Fruit fly (Drosophila melanogaster) whole organism, embryonic: ENCODE data around the gene Etfb.

Experiments
- Abd-B ChIP-seq: fragments of 200-800 bp; sonication (Bioruptor generic); optimal IDR thresholded peaks from 2 replicates; lab custom pipeline; 2018; ENCODE audit warnings: missing biosample characterization, mild to moderate bottlenecking, missing genetic modification characterization, moderate library complexity
- Adf1 ChIP-seq: fragments of 200-800 bp; sonication (Bioruptor generic); IDR thresholded peaks from 2 replicates; pipeline ENCODE4 v1.3.6; 2022; ENCODE audit warnings: missing biosample characterization, missing genetic modification characterization
- CG10209 ChIP-seq: fragments of 200-800 bp; sonication (Bioruptor generic); optimal IDR thresholded peaks from 3 replicates; lab custom pipeline; 2017; ENCODE audit warnings: missing biosample characterization, mild to moderate bottlenecking, missing genetic modification characterization, missing genetic modification reagents
- CG1024 ChIP-seq: fragments of 200-800 bp; sonication (Bioruptor generic); IDR thresholded peaks from 2 replicates; pipeline ENCODE4 v1.3.6; 2022; ENCODE audit warnings: missing biosample characterization, missing genetic modification characterization
- CG10565 ChIP-seq: fragments of 200-800 bp; sonication (Bioruptor generic); optimal IDR thresholded peaks from 3 replicates; lab custom pipeline; 2016; ENCODE audit warnings: missing biosample characterization, mild to moderate bottlenecking, missing genetic modification characterization
- CG10959 ChIP-seq: fragments of 200-800 bp; sonication (Bioruptor generic); IDR thresholded peaks from 2 replicates; pipeline ENCODE4 v1.3.6; 2022; ENCODE audit warnings: missing biosample characterization, missing genetic modification characterization
- CG10979 ChIP-seq: fragments of 200-800 bp; sonication (Bioruptor generic); optimal IDR thresholded peaks from 2 replicates; lab custom pipeline; 2018; ENCODE audit warnings: missing biosample characterization, mild to moderate bottlenecking, missing genetic modification characterization, moderate library complexity
- CG11247 ChIP-seq: fragments of 200-800 bp; sonication (Bioruptor generic); IDR thresholded peaks from 2 replicates; pipeline ENCODE4 v1.3.6; 2022; ENCODE audit warnings: missing biosample characterization, missing genetic modification characterization
- CG11398 ChIP-seq: fragments of 200-800 bp; sonication (Bioruptor generic); optimal IDR thresholded peaks from 2 replicates; lab custom pipeline; 2016; ENCODE audit warnings: missing biosample characterization, missing genetic modification characterization
- CG12071 ChIP-seq: fragments of 200-800 bp; sonication (Bioruptor generic); optimal IDR thresholded peaks from 3 replicates; lab custom pipeline; 2018; ENCODE audit warnings: missing biosample characterization, mild to moderate bottlenecking, missing genetic modification characterization
- CG1233 ChIP-seq: fragments of 200-800 bp; sonication (Bioruptor generic); optimal IDR thresholded peaks from 4 replicates; lab custom pipeline; 2018; ENCODE audit warnings: missing biosample characterization, mild to moderate bottlenecking, missing genetic modification characterization
- CG12659 ChIP-seq: fragments of 200-800 bp; sonication (Bioruptor generic); optimal IDR thresholded peaks from 3 replicates; lab custom pipeline; 2017; ENCODE audit warnings: mild to moderate bottlenecking, missing biosample characterization, missing genetic modification reagents, missing genetic modification characterization
- CG15514 ChIP-seq: fragments of 200-800 bp; sonication (Bioruptor generic); optimal IDR thresholded peaks from 3 replicates; lab custom pipeline; 2017; ENCODE audit warnings: missing biosample characterization, missing genetic modification characterization, mild to moderate bottlenecking, moderate library complexity, missing genetic modification reagents
- CG16813 ChIP-seq: fragments of 200-800 bp; sonication (Bioruptor generic); IDR thresholded peaks from 3 replicates; pipeline ENCODE4 v1.3.6; 2022; ENCODE audit warnings: missing biosample characterization, missing genetic modification characterization; ENCODE audit not compliant: partially characterized antibody
- CG2889 ChIP-seq: fragments of 200-800 bp; sonication (Bioruptor generic); IDR thresholded peaks from 3 replicates; pipeline ENCODE4 v1.3.6; 2022; ENCODE audit warnings: missing biosample characterization, missing genetic modification characterization
- CG33213 ChIP-seq: fragments of 200-800 bp; sonication (Bioruptor generic); optimal IDR thresholded peaks from 3 replicates; lab custom pipeline; 2016; ENCODE audit warnings: missing biosample characterization, missing genetic modification characterization
- CG3407 ChIP-seq: fragments of 200-800 bp; sonication (Bioruptor generic); optimal IDR thresholded peaks from 2 replicates; lab custom pipeline; 2018; ENCODE audit warnings: missing biosample characterization, mild to moderate bottlenecking, missing genetic modification characterization
- CG34422 ChIP-seq: fragments of 200-800 bp; sonication (Bioruptor generic); IDR thresholded peaks from 3 replicates; pipeline ENCODE4 v1.3.6; 2022; ENCODE audit warnings: missing biosample characterization, missing genetic modification characterization
- CG4360 ChIP-seq: fragments of 200-800 bp; sonication (Bioruptor generic); IDR thresholded peaks from 2 replicates; pipeline ENCODE4 v1.3.6; 2022; ENCODE audit warnings: missing biosample characterization, missing genetic modification characterization
- CG4854 ChIP-seq: fragments of 200-800 bp; sonication (Bioruptor generic); optimal IDR thresholded peaks from 2 replicates; lab custom pipeline; 2016; ENCODE audit warnings: missing biosample characterization, missing genetic modification characterization, inconsistent platforms
- CG6654 ChIP-seq: fragments of 200-800 bp; sonication (Bioruptor generic); optimal IDR thresholded peaks from 2 replicates; lab custom pipeline; 2017; ENCODE audit warnings: missing biosample characterization, mild to moderate bottlenecking, missing genetic modification characterization
- CG7357 ChIP-seq: fragments of 200-800 bp; sonication (Bioruptor generic); IDR thresholded peaks from 3 replicates; pipeline ENCODE4 v1.3.6; 2022; ENCODE audit warnings: missing biosample characterization, missing genetic modification characterization
- Dad ChIP-seq: fragments of 200-800 bp; sonication (Bioruptor generic); optimal IDR thresholded peaks from 3 replicates; lab custom pipeline; 2016; ENCODE audit warnings: missing biosample characterization, missing genetic modification characterization
- Dbx ChIP-seq: fragments of 200-800 bp; sonication (Bioruptor generic); IDR thresholded peaks from 3 replicates; pipeline ENCODE4 v1.3.6; 2022; ENCODE audit warnings: missing biosample characterization, missing genetic modification characterization
- Doc3 ChIP-seq: fragments of 200-800 bp; sonication (Bioruptor generic); IDR thresholded peaks from 3 replicates; pipeline ENCODE4 v1.3.6; 2022; ENCODE audit warnings: missing biosample characterization, missing genetic modification characterization; ENCODE audit not compliant: partially characterized antibody
- H2.0 ChIP-seq: fragments of 200-800 bp; sonication (Bioruptor generic); IDR thresholded peaks from 2 replicates; pipeline ENCODE4 v1.3.6; 2022; ENCODE audit warnings: missing biosample characterization, missing genetic modification characterization
- Hr39 ChIP-seq: fragments of >200 bp; optimal IDR thresholded peaks from 2 replicates; lab custom pipeline; 2017
- Lpt ChIP-seq: fragments of >200 bp; optimal IDR thresholded peaks from 2 replicates; lab custom pipeline; 2018; ENCODE audit warnings: missing biosample characterization, missing genetic modification characterization
- Mrtf ChIP-seq: fragments of 200-800 bp; sonication (Bioruptor generic); IDR thresholded peaks from 3 replicates; pipeline ENCODE4 v1.3.6; 2022; ENCODE audit warnings: missing biosample characterization, missing genetic modification characterization
- Pdp1 ChIP-seq, 2 experiments: fragments of 200-800 bp; sonication (Bioruptor generic); optimal IDR thresholded peaks; 3 replicates each; lab custom pipeline; 2016; ENCODE audit warnings: missing biosample characterization in 2 of 2, missing genetic modification characterization in 2 of 2, mild to moderate bottlenecking in 1 of 2, moderate library complexity in 1 of 2
- ase ChIP-seq: fragments of 200-800 bp; sonication (Bioruptor generic); IDR thresholded peaks from 3 replicates; pipeline ENCODE4 v1.3.6; 2022; ENCODE audit warnings: missing biosample characterization, missing genetic modification characterization
- az2 ChIP-seq: fragments of 200-800 bp; sonication (Bioruptor generic); optimal IDR thresholded peaks from 3 replicates; lab custom pipeline; 2016; ENCODE audit warnings: missing biosample characterization, missing genetic modification characterization
- corto ChIP-seq: fragments of 200-800 bp; sonication (Bioruptor generic); optimal IDR thresholded peaks from 2 replicates; lab custom pipeline; 2016; ENCODE audit warnings: missing biosample characterization, mild to moderate bottlenecking, missing genetic modification characterization, moderate library complexity
- crol ChIP-seq: fragments of 200-800 bp; sonication (Bioruptor generic); IDR thresholded peaks from 2 replicates; pipeline ENCODE4 v1.3.6; 2022; ENCODE audit warnings: missing biosample characterization, missing genetic modification characterization
- fd102C ChIP-seq: fragments of 200-800 bp; sonication (Bioruptor generic); optimal IDR thresholded peaks from 2 replicates; lab custom pipeline; 2018; ENCODE audit warnings: missing biosample characterization, mild to moderate bottlenecking, missing genetic modification characterization, moderate library complexity
- ind ChIP-seq: fragments of 200-800 bp; sonication (Bioruptor generic); optimal IDR thresholded peaks from 3 replicates; lab custom pipeline; 2016; ENCODE audit warnings: missing biosample characterization, missing genetic modification characterization
- inv ChIP-seq: fragments of 200-800 bp; sonication (Bioruptor generic); IDR thresholded peaks from 2 replicates; pipeline ENCODE4 v1.3.6; 2022; ENCODE audit warnings: missing biosample characterization, missing genetic modification characterization; ENCODE audit not compliant: partially characterized antibody
- lmd ChIP-seq: fragments of 200-800 bp; sonication (Bioruptor generic); IDR thresholded peaks from 2 replicates; pipeline ENCODE4 v1.3.6; 2022; ENCODE audit warnings: missing biosample characterization, missing genetic modification characterization
- nerfin-2 ChIP-seq: fragments of 200-800 bp; sonication (Bioruptor generic); IDR thresholded peaks from 2 replicates; pipeline ENCODE4 v1.3.6; 2022; ENCODE audit warnings: missing biosample characterization, missing genetic modification characterization; ENCODE audit not compliant: partially characterized antibody
- pb ChIP-seq: fragments of 200-800 bp; sonication (Bioruptor generic); optimal IDR thresholded peaks from 3 replicates; lab custom pipeline; 2016; ENCODE audit warnings: missing biosample characterization, missing genetic modification characterization
- pum ChIP-seq: fragments of 200-800 bp; sonication (Bioruptor generic); optimal IDR thresholded peaks from 2 replicates; lab custom pipeline; 2016; ENCODE audit warnings: missing biosample characterization, missing genetic modification characterization
- salm ChIP-seq: fragments of 200-800 bp; sonication (Bioruptor generic); optimal IDR thresholded peaks from 2 replicates; lab custom pipeline; 2018; ENCODE audit warnings: missing biosample characterization, mild to moderate bottlenecking, missing genetic modification characterization
- sc ChIP-seq, 3 experiments: fragments of >200 bp in 2 of 3; fragments of 200-800 bp in 1 of 3; sonication (Bioruptor generic) in 1 of 3; optimal IDR thresholded peaks; 2 replicates in 2 of 3; 3 replicates in 1 of 3; lab custom pipeline; 2017; ENCODE audit warnings: mild to moderate bottlenecking in 1 of 3, missing biosample characterization in 1 of 3, missing genetic modification characterization in 1 of 3, missing genetic modification reagents in 1 of 3
- scrt ChIP-seq: fragments of 200-800 bp; sonication (Bioruptor generic); optimal IDR thresholded peaks from 2 replicates; lab custom pipeline; 2018; ENCODE audit warnings: missing biosample characterization, mild to moderate bottlenecking, missing genetic modification characterization, moderate library complexity
- sisA ChIP-seq: fragments of 200-800 bp; sonication (Bioruptor generic); IDR thresholded peaks from 2 replicates; pipeline ENCODE4 v1.3.6; 2022; ENCODE audit warnings: missing biosample characterization, missing genetic modification characterization
- tin ChIP-seq: fragments of 200-800 bp; sonication (Bioruptor generic); optimal IDR thresholded peaks from 3 replicates; lab custom pipeline; 2016; ENCODE audit warnings: missing biosample characterization, missing genetic modification characterization
- trem ChIP-seq: fragments of 200-800 bp; optimal IDR thresholded peaks from 3 replicates; lab custom pipeline; 2019; ENCODE audit warnings: missing biosample characterization, mild to moderate bottlenecking, missing genetic modification characterization, moderate library complexity
- unc-4 ChIP-seq: fragments of 200-800 bp; sonication (Bioruptor generic); IDR thresholded peaks from 2 replicates; pipeline ENCODE4 v1.3.6; 2022; ENCODE audit warnings: missing biosample characterization, missing genetic modification characterization; ENCODE audit not compliant: partially characterized antibody
- vvl ChIP-seq: fragments of 200-800 bp; sonication (Bioruptor generic); IDR thresholded peaks from 2 replicates; pipeline ENCODE4 v1.3.6; 2022; ENCODE audit warnings: missing biosample characterization, missing genetic modification characterization
- wek ChIP-seq: fragments of 200-800 bp; sonication (Bioruptor generic); optimal IDR thresholded peaks from 3 replicates; lab custom pipeline; 2018; ENCODE audit warnings: missing biosample characterization, mild to moderate bottlenecking, missing genetic modification characterization, moderate library complexity

Gene Etfb

DNA sequence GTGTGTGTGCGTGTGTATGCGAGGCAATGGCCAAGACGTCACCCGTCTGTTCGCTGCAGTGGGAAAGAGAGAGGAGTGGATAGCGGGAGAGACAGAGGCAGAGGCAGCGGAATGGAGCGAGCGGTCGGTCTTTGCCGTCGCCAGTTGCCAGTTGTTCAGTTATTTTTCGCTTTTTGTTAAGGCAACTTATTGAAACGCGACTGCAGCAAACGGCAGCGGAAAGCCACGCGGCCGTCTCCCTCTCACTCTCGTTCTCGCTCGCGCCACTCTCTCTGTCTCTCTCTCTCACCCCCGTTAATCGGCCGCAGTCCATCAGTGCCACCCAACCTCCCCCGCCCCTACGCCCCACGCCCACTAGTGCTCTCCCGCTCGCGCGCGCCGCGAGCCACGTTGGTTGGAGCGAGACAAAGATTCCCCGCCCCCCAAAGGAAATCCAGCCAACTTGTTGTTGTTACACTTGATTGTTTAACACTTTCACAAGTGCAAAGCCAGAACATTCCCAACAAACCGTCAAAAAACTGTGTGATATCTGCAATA lies 29.9 kb downstream of the Etfb start (continued):
- TF ChIP-seq ind (GFP tag; lab: Kevin White, UChicago) (no peak), Doc3 (GFP tag; lab: Robert Waterston, UW) (0 out of 3 replicates have a peak, but pooled peaks have one; percentile 35), ase (GFP tag; lab: Robert Waterston, UW) (no peak), CG11398 (GFP tag; lab: Kevin White, UChicago) (no peak), Abd-B (GFP tag; lab: Kevin White, UChicago) (peak; percentile 4), nerfin-2 (GFP tag; lab: Robert Waterston, UW) (peak; percentile 41; the same call in 1 of the 2 replicates), CG12071 (GFP tag; lab: Kevin White, UChicago) (peak; percentile 40), Pdp1 (GFP tag; optimal IDR thresholded peaks at IDR 0.05; lab: Kevin White, UChicago) (no peak), Lpt (no peak), CG33213 (no peak), H2.0 (GFP tag; lab: Robert Waterston, UW) (no peak), vvl (GFP tag; lab: Robert Waterston, UW) (no peak; the same call in 1 of the 2 replicates), CG10959 (GFP tag; lab: Robert Waterston, UW) (0 out of 2 replicates have a peak, but pooled peaks have one; percentile 16), CG6654 (GFP tag; lab: Kevin White, UChicago) (no peak), trem (tag; lab: Kevin White, UChicago) (no peak), Dbx (peak; percentile 55; the same call in 1 of the 3 replicates), CG1024 (GFP tag; lab: Robert Waterston, UW) (no peak), Dad (GFP tag; lab: Kevin White, UChicago) (no peak), tin (no peak), CG4360 (no peak; the same call in none of the 2 replicates), CG10565 (GFP tag; lab: Kevin White, UChicago) (no peak), sisA (no peak), pum (no peak), CG15514 (GFP tag; lab: Kevin White, UChicago) (no peak), unc-4 (GFP tag; lab: Robert Waterston, UW) (peak; percentile 34; the same call in 1 of the 2 replicates), inv (GFP tag; lab: Robert Waterston, UW) (no peak; the same call in 1 of the 2 replicates), crol (GFP tag; lab: Robert Waterston, UW) (peak; percentile 99), fd102C (GFP tag; lab: Kevin White, UChicago) (no peak), Mrtf (no peak), wek (GFP tag; lab: Kevin White, UChicago) (no peak), sc (optimal IDR thresholded peaks at IDR 0.05; lab: Kevin White, UChicago) (no peak), sc (GFP tag; optimal IDR thresholded peaks at IDR 0.05; lab: Kevin White, UChicago) (no peak), CG4854 (GFP tag; lab: Kevin White, UChicago) (no peak), CG34422 (GFP tag; lab: Robert Waterston, UW) (peak; percentile 83), CG3407 (GFP tag; lab: Kevin White, UChicago) (no peak), CG11247 (GFP tag; lab: Robert Waterston, UW) (0 out of 2 replicates have a peak, but pooled peaks have one; percentile 11), Hr39 (lab: Kevin White, UChicago) (no peak), corto (no peak), az2 (GFP tag; lab: Kevin White, UChicago) (no peak), CG10209 (GFP tag; lab: Kevin White, UChicago) (peak; percentile 6), lmd (GFP tag; lab: Robert Waterston, UW) (no peak), salm (tag; lab: Kevin White, UChicago) (no peak), CG7357 (GFP tag; lab: Robert Waterston, UW) (no peak), CG2889 (GFP tag; lab: Robert Waterston, UW) (no peak), CG1233 (no peak), Adf1 (GFP tag; lab: Robert Waterston, UW) (peak; percentile 89), scrt (peak; percentile 80), CG12659 (GFP tag; lab: Kevin White, UChicago) (peak; percentile 17), CG16813 (GFP tag; lab: Robert Waterston, UW) (peak; percentile 37; the same call in 1 of the 3 replicates), CG10979 (tag; lab: Kevin White, UChicago) (no peak), pb (GFP tag; lab: Kevin White, UChicago) (no peak)
